Fruit fly (Drosophila melanogaster) Kc167 (cell line): Measurements from ENCODE around the gene CG32333.
"Not testable (repeated sequence)": the region's sequence is repeated elsewhere in the genome, so short reads cannot be mapped to it uniquely, and the experiment has no call there.

ENCODE experiments used
- Myc ChIP-seq: fragments of >200 bp; optimal IDR thresholded peaks from 2 replicates; lab custom pipeline; 2017; ENCODE audit warnings: missing external identifiers
- Sin3A ChIP-seq: fragments of >200 bp; optimal IDR thresholded peaks from 2 replicates; lab custom pipeline; 2018; ENCODE audit warnings: missing external identifiers
- h ChIP-seq: fragments of >200 bp; optimal IDR thresholded peaks from 3 replicates; lab custom pipeline; 2018; ENCODE audit warnings: missing external identifiers
- insv ChIP-seq: fragments of >200 bp; optimal IDR thresholded peaks from 3 replicates; lab custom pipeline; 2018; ENCODE audit warnings: missing external identifiers
- psq ChIP-seq: fragments of >200 bp; optimal IDR thresholded peaks from 2 replicates; lab custom pipeline; 2017; ENCODE audit warnings: missing external identifiers
- ttk ChIP-seq: sonication (Bioruptor generic); optimal IDR thresholded peaks from 2 replicates; lab custom pipeline; 2017; ENCODE audit warnings: missing external identifiers

The CG32333 gene

dm6 chr3L:1275767-1276166 lies at the start of gene CG32333:
Gene CG32333 (plus strand): TSS chr3L:1275956.
- TF ChIP-seq psq (lab: Kevin White, UChicago) (no peak), Myc (lab: Kevin White, UChicago) (no peak), insv (no peak), ttk (lab: Kevin White, UChicago) (no peak), h (lab: Kevin White, UChicago) (no peak), Sin3A (lab: Kevin White, UChicago) (no peak)

DNA sequence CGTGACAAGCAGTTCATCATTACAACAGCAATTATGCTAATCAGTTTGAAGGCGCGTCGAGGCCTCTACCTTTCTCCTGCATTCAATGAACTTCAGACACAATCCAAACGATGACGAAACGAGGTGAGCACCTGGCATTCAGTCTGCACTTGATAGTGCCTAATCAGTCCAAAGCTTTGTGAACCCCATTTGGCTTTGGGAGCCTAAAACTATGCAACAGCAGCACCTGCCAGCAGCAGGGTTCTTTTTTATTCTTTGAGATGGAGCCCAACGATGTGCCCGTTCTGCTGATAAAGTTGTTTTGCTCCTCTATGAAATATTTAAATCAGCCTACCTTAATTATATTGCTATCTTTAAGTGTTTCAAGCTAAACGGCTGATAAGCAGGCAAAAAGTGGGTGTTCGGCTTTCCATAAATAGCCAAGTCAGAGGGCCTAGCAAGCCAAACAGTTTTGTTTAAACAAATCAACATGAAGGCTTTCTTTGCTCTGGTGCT lies 48.4 kb upstream of the CG32333 start, which contains the start of gene LysS:
Gene LysS, plus strand, starts transcription at position 445 of the 495 bp plus-strand sequence.
- TF ChIP-seq insv (no peak), h (lab: Kevin White, UChicago) (no peak), psq (lab: Kevin White, UChicago) (no peak), ttk (lab: Kevin White, UChicago) (no peak), Sin3A (lab: Kevin White, UChicago) (no peak), Myc (lab: Kevin White, UChicago) (no peak)

DNA sequence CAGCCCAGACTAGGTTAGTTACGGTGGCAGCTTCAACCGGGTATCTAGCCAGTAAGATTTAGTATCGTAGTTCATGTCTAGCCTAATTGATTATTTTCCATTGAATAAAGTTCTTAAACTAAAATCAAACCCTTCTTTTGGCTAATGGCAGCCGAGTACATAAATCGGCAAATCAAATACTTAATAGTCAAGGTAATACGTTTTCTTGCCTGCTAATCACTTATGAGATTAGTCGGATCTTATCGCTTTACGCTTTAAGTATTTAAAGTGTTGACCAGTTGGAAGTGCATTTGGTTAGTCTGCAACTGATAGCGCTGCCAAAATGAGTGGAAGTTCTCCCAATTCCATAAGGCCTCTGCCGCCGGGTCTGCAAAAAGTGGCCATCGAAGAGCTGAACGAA lies 43.2 kb upstream of the CG32333 start, which contains the start of gene CG33965:
Gene CG33965, plus strand, starts transcription at position 301 of the 400 bp plus-strand sequence.
- TF ChIP-seq insv (no peak), ttk (lab: Kevin White, UChicago) (no peak)

DNA sequence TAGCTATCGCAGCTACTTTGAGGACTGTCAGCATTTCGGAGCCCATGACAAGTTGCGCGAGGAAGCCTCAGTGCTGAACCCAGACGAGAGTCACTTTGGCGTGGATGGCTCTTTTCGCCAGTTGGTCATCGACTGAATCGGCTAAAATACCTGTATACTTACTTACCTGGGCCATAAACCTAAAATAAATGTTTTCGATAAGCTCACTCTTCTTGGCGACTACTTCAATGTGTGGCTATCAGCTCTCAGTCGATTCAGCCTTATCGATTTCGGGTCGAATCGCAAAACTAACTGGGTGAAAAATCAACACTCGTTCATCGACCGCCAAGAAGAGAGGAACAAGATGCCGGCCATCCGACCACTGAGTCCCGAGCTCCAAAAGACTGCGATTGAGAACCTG lies 41.9 kb upstream of the CG32333 start, which contains the start of gene CG33966:
Gene CG33966, plus strand, starts transcription at position 301 of the 400 bp plus-strand sequence.
- TF ChIP-seq ttk (lab: Kevin White, UChicago) (no peak), h (lab: Kevin White, UChicago) (no peak), insv (no peak), Myc (lab: Kevin White, UChicago) (no peak), Sin3A (lab: Kevin White, UChicago) (no peak), psq (lab: Kevin White, UChicago) (no peak)

DNA sequence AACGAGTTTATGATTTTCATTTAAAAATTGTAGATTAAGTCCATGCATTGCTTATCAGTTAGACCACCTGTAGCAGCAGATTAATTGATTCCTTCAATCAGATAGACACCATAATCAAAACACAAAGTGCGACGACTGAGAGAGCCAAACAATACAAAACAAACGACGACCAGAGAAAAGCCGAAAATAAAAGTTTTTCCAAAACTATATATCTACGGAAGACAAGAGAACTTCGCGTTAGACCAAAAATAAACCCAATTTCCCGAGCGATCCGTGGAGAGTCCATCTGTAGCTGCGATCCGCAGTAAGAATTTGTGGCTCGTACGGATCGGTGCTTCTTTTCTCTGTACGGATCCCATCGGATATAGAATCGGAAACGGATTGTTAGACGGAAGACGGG lies 40.3 kb upstream of the CG32333 start, which contains the start of gene galene:
Gene galene, plus strand, starts transcription at position 301 of the 400 bp plus-strand sequence.
- no peak for TF ChIP-seq ttk (lab: Kevin White, UChicago)

- TF ChIP-seq Myc (lab: Kevin White, UChicago) = no peak
- TF ChIP-seq insv = no peak
- no peak for TF ChIP-seq Sin3A (lab: Kevin White, UChicago)
- no peak for TF ChIP-seq psq (lab: Kevin White, UChicago)
- TF ChIP-seq ttk (lab: Kevin White, UChicago) = no peak
- TF ChIP-seq h (lab: Kevin White, UChicago) = no peak
Observed at dm6 chr3L:1238219-1238618, 37.5 kb upstream of the CG32333 start, which contains the start of gene CG9192. Gene CG9192 (minus strand): TSS chr3L:1238319.

- TF ChIP-seq psq, Myc, h (lab: Kevin White, UChicago): not testable (repeated sequence)
Observed at dm6 chr3L:1245810-1246209, 29.9 kb upstream of the CG32333 start, which contains the start of gene Klp61F. Gene Klp61F (minus strand): TSS chr3L:1245910.

dm6 chr3L:1246823-1247222 lies 28.9 kb upstream of the CG32333 start, which contains the start of gene CG32318:
Gene CG32318 (minus strand): TSS chr3L:1246923.
- TF ChIP-seq h, Sin3A, psq (lab: Kevin White, UChicago): not testable (repeated sequence)

- no peak for TF ChIP-seq insv
Observed at dm6 chr3L:1247627-1248295, 28.0 kb upstream of the CG32333 start, which contains the start of the genes Psf1 and Sac1. Gene Psf1 (minus strand): TSS chr3L:1247677. Gene Sac1 (plus strand): TSS chr3L:1247817.

DNA sequence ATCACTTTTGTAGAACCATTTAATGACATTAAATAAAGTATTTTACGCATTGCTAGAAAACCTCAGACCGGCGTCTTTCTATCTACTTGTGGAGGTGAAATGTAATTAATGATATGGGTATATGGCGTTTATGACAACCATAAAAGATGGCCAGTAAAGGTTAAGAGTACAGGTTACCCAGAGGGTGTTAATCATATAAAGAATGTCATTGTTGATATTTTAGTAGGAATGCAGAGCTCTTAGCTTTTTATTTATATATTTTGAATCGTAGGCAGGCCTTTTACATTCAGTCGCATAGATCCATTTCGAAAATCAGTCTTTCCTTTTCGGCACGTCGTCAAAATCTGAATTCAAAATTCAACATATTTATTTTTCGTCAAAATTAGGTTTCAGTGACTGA lies 25.4 kb upstream of the CG32333 start, which contains the start of gene Bfc:
Gene Bfc, plus strand, starts transcription at position 301 of the 400 bp plus-strand sequence.
- TF ChIP-seq insv (no peak), ttk (lab: Kevin White, UChicago) (no peak), h (lab: Kevin White, UChicago) (no peak), Myc (lab: Kevin White, UChicago) (no peak), psq (lab: Kevin White, UChicago) (no peak), Sin3A (lab: Kevin White, UChicago) (no peak)

DNA sequence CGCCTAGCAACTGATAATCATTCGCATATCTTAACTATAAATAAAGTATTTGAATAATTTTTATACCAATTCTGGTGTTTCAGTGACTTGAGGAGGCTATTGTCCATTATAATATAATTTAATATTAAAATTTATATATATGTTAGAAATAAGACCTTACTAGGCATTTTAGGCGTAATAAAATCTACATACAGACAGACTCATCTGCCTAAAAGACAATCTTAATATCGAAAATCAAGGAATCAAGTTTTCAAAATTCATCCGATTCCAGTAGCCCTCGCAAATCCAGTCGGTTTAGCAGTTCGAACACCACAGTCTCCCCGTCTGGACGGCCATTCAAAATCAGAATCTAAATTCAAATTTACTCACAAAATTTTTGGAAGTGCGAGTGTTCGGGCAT lies 24.0 kb upstream of the CG32333 start, which contains the start of the genes CG9130 and CG9133:
Gene CG9130, plus strand, starts transcription at position 301 of the 400 bp plus-strand sequence.
Gene CG9133, plus strand, starts transcription at position 301 of the 400 bp plus-strand sequence.
- TF ChIP-seq Sin3A (lab: Kevin White, UChicago) (no peak), h (lab: Kevin White, UChicago) (no peak), ttk (lab: Kevin White, UChicago) (no peak), Myc (lab: Kevin White, UChicago) (no peak)

dm6 chr3L:1256061-1256780 lies 19.5 kb upstream of the CG32333 start, which contains the start of gene tfc:
Gene tfc (plus strand): TSS chr3L:1256449.
- no peak for TF ChIP-seq psq (lab: Kevin White, UChicago)
- no peak for TF ChIP-seq h (lab: Kevin White, UChicago)
- no peak for TF ChIP-seq Sin3A (lab: Kevin White, UChicago)
- TF ChIP-seq Myc (lab: Kevin White, UChicago) = no peak
- no peak for TF ChIP-seq ttk (lab: Kevin White, UChicago)
- TF ChIP-seq insv = no peak
